Fruit fly (Drosophila melanogaster) whole organism, embryonic: Measurements from ENCODE around the gene Alp9.

Source experiments
- Asciz ChIP-seq: fragments of 200-800 bp; sonication (Bioruptor generic); optimal IDR thresholded peaks from 2 replicates; lab custom pipeline; 2017; ENCODE audit warnings: missing biosample characterization, mild to moderate bottlenecking, missing genetic modification characterization, missing genetic modification reagents
- CG10209 ChIP-seq: fragments of 200-800 bp; sonication (Bioruptor generic); optimal IDR thresholded peaks from 3 replicates; lab custom pipeline; 2017; ENCODE audit warnings: missing biosample characterization, mild to moderate bottlenecking, missing genetic modification characterization, missing genetic modification reagents
- CG11560 ChIP-seq: fragments of 200-800 bp; sonication (Bioruptor generic); IDR thresholded peaks from 3 replicates; pipeline ENCODE4 v1.3.6; 2022; ENCODE audit warnings: missing biosample characterization, missing genetic modification characterization
- CG12071 ChIP-seq: fragments of 200-800 bp; sonication (Bioruptor generic); optimal IDR thresholded peaks from 3 replicates; lab custom pipeline; 2018; ENCODE audit warnings: missing biosample characterization, mild to moderate bottlenecking, missing genetic modification characterization
- CG12769 ChIP-seq: fragments of 200-800 bp; sonication (Bioruptor generic); optimal IDR thresholded peaks from 2 replicates; lab custom pipeline; 2019; ENCODE audit warnings: missing biosample characterization, mild to moderate bottlenecking, missing genetic modification characterization, moderate library complexity
- CG13123 ChIP-seq: fragments of 200-800 bp; sonication (Bioruptor generic); optimal IDR thresholded peaks from 2 replicates; lab custom pipeline; 2016; ENCODE audit warnings: missing biosample characterization, missing genetic modification characterization
- CG13287 ChIP-seq: fragments of 200-800 bp; sonication (Bioruptor generic); IDR thresholded peaks from 2 replicates; pipeline ENCODE4 v1.3.6; 2022; ENCODE audit warnings: missing biosample characterization, missing genetic modification characterization; ENCODE audit not compliant: partially characterized antibody
- CG1529 ChIP-seq: fragments of 200-800 bp; sonication (Bioruptor generic); optimal IDR thresholded peaks from 3 replicates; lab custom pipeline; 2018; ENCODE audit warnings: missing biosample characterization, missing genetic modification characterization
- CG17802 ChIP-seq: fragments of 200-800 bp; sonication (Bioruptor generic); optimal IDR thresholded peaks from 2 replicates; lab custom pipeline; 2018; ENCODE audit warnings: missing biosample characterization, mild to moderate bottlenecking, missing genetic modification characterization, moderate library complexity
- CG17912 ChIP-seq: fragments of 200-800 bp; sonication (Bioruptor generic); optimal IDR thresholded peaks from 2 replicates; lab custom pipeline; 2018; ENCODE audit warnings: missing biosample characterization, mild to moderate bottlenecking, missing genetic modification characterization
- CG18476 ChIP-seq: fragments of 200-800 bp; sonication (Bioruptor generic); optimal IDR thresholded peaks from 2 replicates; lab custom pipeline; 2016; ENCODE audit warnings: missing biosample characterization, mild to moderate bottlenecking, missing genetic modification characterization
- CG42726 ChIP-seq: fragments of 200-800 bp; sonication (Bioruptor generic); IDR thresholded peaks from 2 replicates; pipeline ENCODE4 v1.3.6; 2022; ENCODE audit warnings: missing biosample characterization, missing genetic modification characterization; ENCODE audit not compliant: partially characterized antibody
- CG4328 ChIP-seq: fragments of 200-800 bp; sonication (Bioruptor generic); optimal IDR thresholded peaks from 3 replicates; lab custom pipeline; 2017; ENCODE audit warnings: missing biosample characterization, missing genetic modification reagents, missing genetic modification characterization
- CG43689 ChIP-seq: fragments of 200-800 bp; sonication (Bioruptor generic); IDR thresholded peaks from 2 replicates; pipeline ENCODE4 v1.3.6; 2022; ENCODE audit warnings: missing biosample characterization, missing genetic modification characterization
- CG4424 ChIP-seq: fragments of 200-800 bp; sonication (Bioruptor generic); optimal IDR thresholded peaks from 3 replicates; lab custom pipeline; 2016; ENCODE audit warnings: missing biosample characterization, missing genetic modification characterization
- CG4707 ChIP-seq: fragments of 200-800 bp; sonication (Bioruptor generic); optimal IDR thresholded peaks from 2 replicates; lab custom pipeline; 2018; ENCODE audit warnings: missing biosample characterization, mild to moderate bottlenecking, missing genetic modification characterization, moderate library complexity
- CG4730 ChIP-seq: fragments of 200-800 bp; sonication (Bioruptor generic); IDR thresholded peaks from 2 replicates; pipeline ENCODE4 v1.3.6; 2022; ENCODE audit warnings: missing biosample characterization, missing genetic modification characterization
- CG7357 ChIP-seq: fragments of 200-800 bp; sonication (Bioruptor generic); IDR thresholded peaks from 3 replicates; pipeline ENCODE4 v1.3.6; 2022; ENCODE audit warnings: missing biosample characterization, missing genetic modification characterization
- CG7928 ChIP-seq: fragments of 200-800 bp; sonication (Bioruptor generic); optimal IDR thresholded peaks from 2 replicates; lab custom pipeline; 2017; ENCODE audit warnings: missing biosample characterization, mild to moderate bottlenecking, missing genetic modification characterization
- CG8478 ChIP-seq: fragments of >200 bp; optimal IDR thresholded peaks from 2 replicates; lab custom pipeline; 2018
- CG8944 ChIP-seq: fragments of 200-800 bp; sonication (Bioruptor generic); optimal IDR thresholded peaks from 3 replicates; lab custom pipeline; 2016; ENCODE audit warnings: missing biosample characterization, missing genetic modification characterization
- CG9797 ChIP-seq: fragments of 200-800 bp; sonication (Bioruptor generic); optimal IDR thresholded peaks from 3 replicates; lab custom pipeline; 2018; ENCODE audit warnings: missing biosample characterization, mild to moderate bottlenecking, missing genetic modification characterization
- Dll ChIP-seq: fragments of 200-800 bp; sonication (Bioruptor generic); IDR thresholded peaks from 4 replicates; pipeline ENCODE4 v1.3.6; 2022; ENCODE audit warnings: missing biosample characterization, missing genetic modification characterization; ENCODE audit not compliant: partially characterized antibody
- Dp ChIP-seq: fragments of 200-800 bp; sonication (Bioruptor generic); optimal IDR thresholded peaks from 2 replicates; lab custom pipeline; 2018; ENCODE audit warnings: missing biosample characterization, mild to moderate bottlenecking, missing genetic modification characterization, moderate library complexity
- Fer1 ChIP-seq: fragments of 200-800 bp; sonication (Bioruptor generic); optimal IDR thresholded peaks from 2 replicates; lab custom pipeline; 2017; ENCODE audit warnings: missing biosample characterization, mild to moderate bottlenecking, missing genetic modification characterization
- Gug ChIP-seq: fragments of 200-800 bp; sonication (Bioruptor generic); IDR thresholded peaks from 4 replicates; pipeline ENCODE4 v1.3.6; 2022; ENCODE audit warnings: missing biosample characterization, missing genetic modification characterization
- Hmx ChIP-seq: fragments of 200-800 bp; sonication (Bioruptor generic); optimal IDR thresholded peaks from 2 replicates; lab custom pipeline; 2016; ENCODE audit warnings: missing biosample characterization, missing genetic modification characterization
- Jarid2 ChIP-seq: fragments of 200-800 bp; sonication (Bioruptor generic); optimal IDR thresholded peaks from 3 replicates; lab custom pipeline; 2017; ENCODE audit warnings: mild to moderate bottlenecking, missing biosample characterization, missing genetic modification reagents, missing genetic modification characterization
- MESR4 ChIP-seq: fragments of 200-800 bp; sonication (Bioruptor generic); optimal IDR thresholded peaks from 2 replicates; lab custom pipeline; 2018; ENCODE audit warnings: missing biosample characterization, mild to moderate bottlenecking, missing genetic modification characterization, moderate library complexity
- Nf-YB ChIP-seq: fragments of 200-800 bp; sonication (Bioruptor generic); optimal IDR thresholded peaks from 3 replicates; lab custom pipeline; 2019; ENCODE audit warnings: missing biosample characterization, mild to moderate bottlenecking, missing genetic modification characterization, moderate library complexity
- NfI ChIP-seq: fragments of 200-800 bp; sonication (Bioruptor generic); optimal IDR thresholded peaks from 3 replicates; lab custom pipeline; 2018; ENCODE audit warnings: missing biosample characterization, mild to moderate bottlenecking, missing genetic modification characterization, moderate library complexity
- Sox100B ChIP-seq: fragments of 200-800 bp; sonication (Bioruptor generic); optimal IDR thresholded peaks from 3 replicates; lab custom pipeline; 2018; ENCODE audit warnings: missing biosample characterization, mild to moderate bottlenecking, missing genetic modification characterization
- Xrp1 ChIP-seq: fragments of 200-800 bp; sonication (Bioruptor generic); IDR thresholded peaks from 2 replicates; pipeline ENCODE4 v1.3.6; 2022; ENCODE audit warnings: missing biosample characterization, missing genetic modification characterization
- ap ChIP-seq: fragments of 200-800 bp; sonication (Bioruptor generic); IDR thresholded peaks from 2 replicates; pipeline ENCODE4 v1.3.6; 2022; ENCODE audit warnings: missing biosample characterization, missing genetic modification characterization
- az2 ChIP-seq: fragments of 200-800 bp; sonication (Bioruptor generic); optimal IDR thresholded peaks from 3 replicates; lab custom pipeline; 2016; ENCODE audit warnings: missing biosample characterization, missing genetic modification characterization
- bowl ChIP-seq: fragments of 200-800 bp; sonication (Bioruptor generic); IDR thresholded peaks from 2 replicates; pipeline ENCODE4 v1.3.6; 2022; ENCODE audit warnings: missing biosample characterization, missing genetic modification characterization
- chn ChIP-seq: fragments of 200-800 bp; sonication (Bioruptor generic); optimal IDR thresholded peaks from 2 replicates; lab custom pipeline; 2016; ENCODE audit warnings: missing biosample characterization, missing genetic modification characterization
- crc ChIP-seq: fragments of 200-800 bp; sonication (Bioruptor generic); optimal IDR thresholded peaks from 2 replicates; lab custom pipeline; 2016; ENCODE audit warnings: missing biosample characterization, missing genetic modification characterization
- dpn ChIP-seq, 2 experiments: fragments of 200-800 bp; sonication (Bioruptor generic); optimal IDR thresholded peaks; 3 replicates each; lab custom pipeline; 2016; ENCODE audit warnings: missing biosample characterization in 2 of 2, missing genetic modification characterization in 2 of 2
- exex ChIP-seq: fragments of 200-800 bp; sonication (Bioruptor generic); optimal IDR thresholded peaks from 4 replicates; lab custom pipeline; 2018; ENCODE audit warnings: missing biosample characterization, mild to moderate bottlenecking, missing genetic modification characterization, moderate library complexity
- ham ChIP-seq: fragments of 200-800 bp; sonication (Bioruptor generic); IDR thresholded peaks from 2 replicates; pipeline ENCODE4 v1.3.6; 2022; ENCODE audit warnings: missing biosample characterization, missing genetic modification characterization
- klu ChIP-seq: fragments of 200-800 bp; sonication (Bioruptor generic); IDR thresholded peaks from 2 replicates; pipeline ENCODE4 v1.3.6; 2022; ENCODE audit warnings: missing biosample characterization, missing genetic modification characterization
- mam ChIP-seq: fragments of 200-800 bp; sonication (Bioruptor generic); optimal IDR thresholded peaks from 3 replicates; lab custom pipeline; 2016; ENCODE audit warnings: missing biosample characterization, missing genetic modification characterization
- nerfin-1 ChIP-seq: fragments of 200-800 bp; sonication (Bioruptor generic); optimal IDR thresholded peaks from 3 replicates; lab custom pipeline; 2019; ENCODE audit warnings: missing biosample characterization, mild to moderate bottlenecking, missing genetic modification characterization, moderate library complexity
- nerfin-2 ChIP-seq: fragments of 200-800 bp; sonication (Bioruptor generic); IDR thresholded peaks from 2 replicates; pipeline ENCODE4 v1.3.6; 2022; ENCODE audit warnings: missing biosample characterization, missing genetic modification characterization; ENCODE audit not compliant: partially characterized antibody
- pros ChIP-seq: fragments of 200-800 bp; sonication (Bioruptor generic); optimal IDR thresholded peaks from 3 replicates; lab custom pipeline; 2019; ENCODE audit warnings: missing biosample characterization, mild to moderate bottlenecking, missing genetic modification characterization, moderate library complexity
- sim ChIP-seq: fragments of 200-800 bp; sonication (Bioruptor generic); IDR thresholded peaks from 2 replicates; pipeline ENCODE4 v1.3.6; 2022; ENCODE audit warnings: missing biosample characterization, missing genetic modification characterization
- sug ChIP-seq: fragments of 200-800 bp; optimal IDR thresholded peaks from 2 replicates; lab custom pipeline; 2019; ENCODE audit warnings: missing biosample characterization, mild to moderate bottlenecking, missing genetic modification characterization, moderate library complexity
- toy ChIP-seq: fragments of 200-800 bp; sonication (Bioruptor generic); IDR thresholded peaks from 2 replicates; pipeline ENCODE4 v1.3.6; 2022; ENCODE audit warnings: missing biosample characterization, missing genetic modification characterization
- trem ChIP-seq: fragments of 200-800 bp; optimal IDR thresholded peaks from 3 replicates; lab custom pipeline; 2019; ENCODE audit warnings: missing biosample characterization, mild to moderate bottlenecking, missing genetic modification characterization, moderate library complexity

The Alp9 gene

DNA sequence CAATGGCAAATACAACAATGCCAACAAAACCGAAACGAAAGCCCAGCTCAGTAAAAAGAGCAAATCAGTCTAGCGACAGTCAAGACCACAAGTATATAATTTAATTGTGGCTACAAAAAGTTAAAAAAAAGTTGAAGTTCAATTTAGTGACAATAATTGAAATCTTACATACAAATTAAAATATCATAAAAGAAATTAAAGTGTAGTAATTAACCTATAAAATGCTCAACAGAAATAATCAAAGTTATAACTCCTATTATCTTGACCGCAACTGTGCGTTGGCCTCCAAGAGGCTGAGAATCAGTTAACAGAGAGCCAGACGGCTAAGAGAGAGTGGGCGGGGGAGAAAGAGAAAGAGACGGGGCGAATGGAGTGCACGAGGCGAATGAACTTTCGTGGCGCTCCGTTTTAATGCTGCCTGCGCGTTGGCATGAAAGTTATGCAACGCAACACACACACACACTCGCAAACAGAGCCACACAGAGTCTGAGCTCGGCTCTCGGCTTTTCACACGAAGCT, 16.4 kb downstream of the Alp9 start (continued):
- TF ChIP-seq klu (peak; percentile 48; the same call in 1 of the 2 replicates), nerfin-1 (tag; lab: Kevin White, UChicago) (peak; percentile 88), CG4730 (GFP tag; lab: Robert Waterston, UW) (peak; percentile 54; the same call in 1 of the 2 replicates), NfI (GFP tag; lab: Kevin White, UChicago) (peak; percentile 59), CG10209 (GFP tag; lab: Kevin White, UChicago) (peak; percentile 65), ham (GFP tag; lab: Robert Waterston, UW) (no peak), Hmx (GFP tag; lab: Kevin White, UChicago) (no peak), CG13287 (GFP tag; lab: Robert Waterston, UW) (no peak), CG18476 (GFP tag; lab: Kevin White, UChicago) (peak; percentile 70), az2 (GFP tag; lab: Kevin White, UChicago) (peak; percentile 85), sug (tag; lab: Kevin White, UChicago) (no peak), CG12071 (GFP tag; lab: Kevin White, UChicago) (no peak), CG4328 (GFP tag; lab: Kevin White, UChicago) (peak; percentile 55), Gug (no peak), CG8478 (lab: Kevin White, UChicago) (no peak), Jarid2 (peak; percentile 54), CG17802 (peak; percentile 45), dpn (GFP tag; optimal IDR thresholded peaks at IDR 0.05; lab: Kevin White, UChicago) (peak in 1 of 2 experiments; percentile 78), toy (GFP tag; lab: Robert Waterston, UW) (no peak), CG4707 (peak; percentile 73), CG7928 (GFP tag; lab: Kevin White, UChicago) (no peak), Nf-YB (GFP tag; lab: Kevin White, UChicago) (peak; percentile 77), ap (GFP tag; lab: Robert Waterston, UW) (peak; percentile 60; the same call in 1 of the 2 replicates), crc (GFP tag; lab: Kevin White, UChicago) (no peak), Fer1 (GFP tag; lab: Kevin White, UChicago) (no peak), CG9797 (GFP tag; lab: Kevin White, UChicago) (peak; percentile 4), Asciz (GFP tag; lab: Kevin White, UChicago) (peak; percentile 83), CG11560 (tag; lab: Robert Waterston, UW) (no peak), pros (GFP tag; lab: Kevin White, UChicago) (peak; percentile 74), CG42726 (no peak), CG43689 (GFP tag; lab: Robert Waterston, UW) (peak; percentile 30; the same call in 1 of the 2 replicates), exex (tag; lab: Kevin White, UChicago) (no peak), nerfin-2 (no peak), CG7357 (GFP tag; lab: Robert Waterston, UW) (peak; percentile 42; the same call in 1 of the 3 replicates), Sox100B (GFP tag; lab: Kevin White, UChicago) (peak; percentile 89), CG4424 (GFP tag; lab: Kevin White, UChicago) (peak; percentile 87), CG12769 (tag; lab: Kevin White, UChicago) (peak; percentile 14), sim (GFP tag; lab: Robert Waterston, UW) (no peak), CG8944 (GFP tag; lab: Kevin White, UChicago) (no peak), trem (tag; lab: Kevin White, UChicago) (peak; percentile 88), mam (GFP tag; lab: Kevin White, UChicago) (no peak), MESR4 (GFP tag; lab: Kevin White, UChicago) (no peak), CG1529 (GFP tag; lab: Kevin White, UChicago) (peak; percentile 80), Dll (GFP tag; lab: Robert Waterston, UW) (no peak), CG17912 (GFP tag; lab: Kevin White, UChicago) (no peak), bowl (GFP tag; lab: Robert Waterston, UW) (no peak), Xrp1 (GFP tag; lab: Robert Waterston, UW) (peak; percentile 91), Dp (GFP tag; lab: Kevin White, UChicago) (no peak), CG13123 (GFP tag; lab: Kevin White, UChicago) (peak; percentile 31), chn (GFP tag; lab: Kevin White, UChicago) (peak; percentile 73)
